Worm (Caenorhabditis elegans) whole organism, late embryonic: ENCODE measurements around the gene M03F8.7.

Experiments
- ahr-1 ChIP-seq: sonication (generic microtip); optimal IDR thresholded peaks from 2 replicates; lab custom pipeline; 2016; ENCODE audit warnings: missing genetic modification characterization, missing compliant biosample characterization
- ceh-24 ChIP-seq: sonication (generic microtip); optimal IDR thresholded peaks from 2 replicates; lab custom pipeline; 2016; ENCODE audit warnings: mild to moderate bottlenecking, missing genetic modification characterization, missing compliant biosample characterization
- ceh-34 ChIP-seq: sonication (generic microtip); optimal IDR thresholded peaks from 2 replicates; lab custom pipeline; 2016; ENCODE audit warnings: mild to moderate bottlenecking, missing genetic modification characterization, missing compliant biosample characterization
- che-1 ChIP-seq: sonication (generic microtip); optimal IDR thresholded peaks from 2 replicates; lab custom pipeline; 2016; ENCODE audit warnings: mild to moderate bottlenecking, missing genetic modification characterization, missing compliant biosample characterization
- dve-1 ChIP-seq: sonication (generic microtip); optimal IDR thresholded peaks from 2 replicates; lab custom pipeline; 2017; ENCODE audit warnings: antibody characterized with exemption, mild to moderate bottlenecking, missing genetic modification characterization, missing compliant biosample characterization
- ets-4 ChIP-seq: sonication (generic microtip); optimal IDR thresholded peaks from 2 replicates; lab custom pipeline; 2016; ENCODE audit warnings: missing genetic modification characterization, missing compliant biosample characterization
- fkh-10 ChIP-seq: fragments of 150-350 bp; optimal IDR thresholded peaks from 2 replicates; lab custom pipeline; 2014; ENCODE audit warnings: missing biosample characterization, missing genetic modification reagents, missing genetic modification characterization
- hlh-30 ChIP-seq: sonication (generic microtip); optimal IDR thresholded peaks from 2 replicates; lab custom pipeline; 2017; ENCODE audit warnings: antibody characterized with exemption, missing genetic modification characterization, missing compliant biosample characterization; ENCODE audit not compliant: insufficient read depth
- nhr-232 ChIP-seq: sonication (generic microtip); optimal IDR thresholded peaks from 2 replicates; lab custom pipeline; 2016; ENCODE audit warnings: missing genetic modification characterization, missing compliant biosample characterization
- pqm-1 ChIP-seq: sonication (generic microtip); optimal IDR thresholded peaks from 2 replicates; lab custom pipeline; 2016; ENCODE audit warnings: missing genetic modification characterization, missing compliant biosample characterization

DNA sequence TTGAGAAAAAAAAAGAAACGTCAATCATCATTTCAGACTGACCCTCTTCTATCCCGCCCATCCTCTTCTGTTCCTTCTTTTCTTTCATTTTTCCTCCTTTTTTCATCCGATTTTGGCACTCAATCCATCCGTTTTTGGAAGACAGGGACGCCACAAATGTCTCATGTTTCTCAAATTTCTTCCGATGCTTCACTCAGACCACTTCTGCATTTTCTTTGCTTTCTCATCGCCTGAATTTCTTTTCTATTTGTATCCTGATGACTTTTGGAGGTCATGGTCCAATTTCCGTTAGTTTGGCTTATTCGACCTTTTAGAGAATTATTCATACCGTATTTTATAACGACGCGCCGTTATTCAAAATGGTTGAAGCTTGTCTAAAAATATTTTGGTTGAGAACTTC lies 35.8 kb downstream of the M03F8.7 start:
- TF ChIP-seq che-1 (tag; lab: Kevin White, UChicago): no peak
- no peak for TF ChIP-seq ceh-24 (tag; lab: Kevin White, UChicago)
- no peak for TF ChIP-seq dve-1 (tag; lab: Kevin White, UChicago)
- TF ChIP-seq fkh-10 (GFP tag; lab: Kevin White, UChicago): no peak
- no peak for TF ChIP-seq hlh-30 (tag; lab: Kevin White, UChicago)
- no peak for TF ChIP-seq pqm-1 (tag; lab: Kevin White, UChicago)
- TF ChIP-seq ets-4: no peak
- no peak for TF ChIP-seq ceh-34 (tag; lab: Kevin White, UChicago)
- no peak for TF ChIP-seq nhr-232 (tag; lab: Kevin White, UChicago)
- TF ChIP-seq ahr-1 (tag; lab: Kevin White, UChicago): no peak
